Fruit fly (Drosophila melanogaster) whole organism, prepupa: Measurements from ENCODE around the gene CG33160.

Source experiments
- Blimp-1 ChIP-seq: fragments of 200-800 bp; sonication (Bioruptor generic); optimal IDR thresholded peaks from 3 replicates; lab custom pipeline; 2017; ENCODE audit warnings: missing biosample characterization, missing genetic modification characterization, mild to moderate bottlenecking, moderate library complexity, missing genetic modification reagents
- CG10631 ChIP-seq: fragments of 200-800 bp; sonication (Bioruptor generic); optimal IDR thresholded peaks from 2 replicates; lab custom pipeline; 2016; ENCODE audit warnings: missing biosample characterization, missing genetic modification characterization
- CG10669 ChIP-seq: fragments of 200-800 bp; sonication (Bioruptor generic); optimal IDR thresholded peaks from 3 replicates; lab custom pipeline; 2018; ENCODE audit warnings: missing biosample characterization, mild to moderate bottlenecking, missing genetic modification characterization, moderate library complexity
- CG11294 ChIP-seq: fragments of 200-800 bp; sonication (Bioruptor generic); IDR thresholded peaks from 2 replicates; pipeline ENCODE4 v1.3.6; 2022; ENCODE audit warnings: missing biosample characterization, missing genetic modification characterization
- CG11762 ChIP-seq: fragments of 200-800 bp; sonication (Bioruptor generic); optimal IDR thresholded peaks from 3 replicates; lab custom pipeline; 2016; ENCODE audit warnings: missing biosample characterization, missing genetic modification characterization; ENCODE audit not compliant: insufficient read depth
- CG11902 ChIP-seq: fragments of 200-800 bp; sonication (Bioruptor generic); optimal IDR thresholded peaks from 3 replicates; lab custom pipeline; 2016; ENCODE audit warnings: missing biosample characterization, missing genetic modification characterization
- CG15336 ChIP-seq: fragments of 200-800 bp; sonication (Bioruptor generic); IDR thresholded peaks from 2 replicates; pipeline ENCODE4 v1.3.6; 2022; ENCODE audit warnings: missing biosample characterization, missing genetic modification characterization
- CG16779 ChIP-seq: fragments of 200-800 bp; sonication (Bioruptor generic); optimal IDR thresholded peaks from 3 replicates; lab custom pipeline; 2017; ENCODE audit warnings: missing biosample characterization, mild to moderate bottlenecking, missing genetic modification characterization
- CG3032 ChIP-seq: fragments of 200-800 bp; optimal IDR thresholded peaks from 2 replicates; lab custom pipeline; 2019; ENCODE audit warnings: missing biosample characterization, mild to moderate bottlenecking, missing genetic modification characterization, moderate library complexity
- CG31627 ChIP-seq: fragments of 200-800 bp; sonication (Bioruptor generic); optimal IDR thresholded peaks from 3 replicates; lab custom pipeline; 2016; ENCODE audit warnings: missing biosample characterization, missing genetic modification characterization
- CG32006 ChIP-seq: fragments of 200-800 bp; sonication (Bioruptor generic); optimal IDR thresholded peaks from 3 replicates; lab custom pipeline; 2017; ENCODE audit warnings: missing biosample characterization, mild to moderate bottlenecking, missing genetic modification characterization
- CG34406 ChIP-seq: fragments of 200-800 bp; sonication (Bioruptor generic); optimal IDR thresholded peaks from 3 replicates; lab custom pipeline; 2016; ENCODE audit warnings: missing biosample characterization, missing genetic modification characterization
- CG3919 ChIP-seq: fragments of 200-800 bp; sonication (Bioruptor generic); optimal IDR thresholded peaks from 3 replicates; lab custom pipeline; 2016; ENCODE audit warnings: missing biosample characterization, missing genetic modification characterization
- CG4318 ChIP-seq: fragments of 200-800 bp; sonication (Bioruptor generic); optimal IDR thresholded peaks from 3 replicates; lab custom pipeline; 2017; ENCODE audit warnings: missing biosample characterization, mild to moderate bottlenecking, missing genetic modification characterization
- CG6163 ChIP-seq: fragments of 200-800 bp; sonication (Bioruptor generic); IDR thresholded peaks from 3 replicates; pipeline ENCODE4 v1.3.6; 2022; ENCODE audit warnings: missing biosample characterization, missing genetic modification characterization
- CG6276 ChIP-seq: fragments of 200-800 bp; sonication (Bioruptor generic); optimal IDR thresholded peaks from 2 replicates; lab custom pipeline; 2017; ENCODE audit warnings: missing biosample characterization, mild to moderate bottlenecking, missing genetic modification characterization
- CG6792 ChIP-seq: fragments of 200-800 bp; sonication (Bioruptor generic); optimal IDR thresholded peaks from 3 replicates; lab custom pipeline; 2016; ENCODE audit warnings: missing biosample characterization, missing genetic modification characterization
- CG6808 ChIP-seq: fragments of 200-800 bp; sonication (Bioruptor generic); optimal IDR thresholded peaks from 3 replicates; lab custom pipeline; 2017; ENCODE audit warnings: missing biosample characterization, missing genetic modification characterization, mild to moderate bottlenecking, moderate library complexity, missing genetic modification reagents
- CG6854 ChIP-seq: fragments of 200-800 bp; sonication (Bioruptor generic); optimal IDR thresholded peaks from 2 replicates; lab custom pipeline; 2017; ENCODE audit warnings: missing biosample characterization, mild to moderate bottlenecking, missing genetic modification characterization
- CG7368 ChIP-seq: fragments of 200-800 bp; sonication (Bioruptor generic); optimal IDR thresholded peaks from 3 replicates; lab custom pipeline; 2016; ENCODE audit warnings: missing biosample characterization, missing genetic modification characterization
- CG8119 ChIP-seq: fragments of 200-800 bp; sonication (Bioruptor generic); IDR thresholded peaks from 3 replicates; pipeline ENCODE4 v1.3.6; 2022; ENCODE audit warnings: missing biosample characterization, missing genetic modification characterization
- CG8319 ChIP-seq: fragments of 200-800 bp; sonication (Bioruptor generic); optimal IDR thresholded peaks from 3 replicates; lab custom pipeline; 2016; ENCODE audit warnings: missing biosample characterization, missing genetic modification characterization
- CG9139 ChIP-seq: fragments of 200-800 bp; sonication (Bioruptor generic); optimal IDR thresholded peaks from 3 replicates; lab custom pipeline; 2017; ENCODE audit warnings: missing biosample characterization, mild to moderate bottlenecking, missing genetic modification characterization
- Eip75B ChIP-seq: fragments of 200-800 bp; sonication (Bioruptor generic); optimal IDR thresholded peaks from 3 replicates; lab custom pipeline; 2016; ENCODE audit warnings: missing biosample characterization, missing genetic modification characterization
- Eip78C ChIP-seq: fragments of 200-800 bp; sonication (Bioruptor generic); peaks from one replicate; lab custom pipeline; 2016; ENCODE audit warnings: missing biosample characterization, missing genetic modification characterization
- Eip93F ChIP-seq: fragments of 200-800 bp; sonication (Bioruptor generic); optimal IDR thresholded peaks from 2 replicates; lab custom pipeline; 2016; ENCODE audit warnings: missing biosample characterization, mild to moderate bottlenecking, missing genetic modification characterization
- Ets21C ChIP-seq: fragments of 200-800 bp; sonication (Bioruptor generic); optimal IDR thresholded peaks from 3 replicates; lab custom pipeline; 2016; ENCODE audit warnings: missing biosample characterization, missing genetic modification characterization
- Ets96B ChIP-seq: fragments of 200-800 bp; optimal IDR thresholded peaks from 2 replicates; lab custom pipeline; 2019; ENCODE audit warnings: missing biosample characterization, mild to moderate bottlenecking, missing genetic modification characterization, moderate library complexity
- Gug ChIP-seq: fragments of 200-800 bp; sonication (Bioruptor generic); IDR thresholded peaks from 2 replicates; pipeline ENCODE4 v1.3.6; 2022; ENCODE audit warnings: missing biosample characterization, missing genetic modification characterization
- Hr38 ChIP-seq: sonication (Bioruptor generic); optimal IDR thresholded peaks from 2 replicates; lab custom pipeline; 2016; ENCODE audit warnings: missing biosample characterization, missing genetic modification characterization
- Hr39 ChIP-seq: fragments of 200-800 bp; sonication (Bioruptor generic); optimal IDR thresholded peaks from 2 replicates; lab custom pipeline; 2016; ENCODE audit warnings: missing biosample characterization, missing genetic modification characterization
- Hr4 ChIP-seq: fragments of 200-800 bp; sonication (Bioruptor generic); optimal IDR thresholded peaks from 3 replicates; lab custom pipeline; 2016; ENCODE audit warnings: missing biosample characterization, missing genetic modification characterization
- Lpt ChIP-seq: fragments of 200-800 bp; sonication (Bioruptor generic); optimal IDR thresholded peaks from 3 replicates; lab custom pipeline; 2016; ENCODE audit warnings: missing biosample characterization, missing genetic modification characterization
- Met ChIP-seq: fragments of 200-800 bp; sonication (Bioruptor generic); optimal IDR thresholded peaks from 3 replicates; lab custom pipeline; 2016; ENCODE audit warnings: missing biosample characterization, missing genetic modification characterization
- OdsH ChIP-seq: fragments of 200-800 bp; sonication (Bioruptor generic); optimal IDR thresholded peaks from 3 replicates; lab custom pipeline; 2016; ENCODE audit warnings: missing biosample characterization, missing genetic modification characterization
- Smox ChIP-seq: fragments of 200-800 bp; sonication (Bioruptor generic); optimal IDR thresholded peaks from 3 replicates; lab custom pipeline; 2016; ENCODE audit warnings: missing biosample characterization, missing genetic modification characterization
- Sox102F ChIP-seq: fragments of 200-800 bp; sonication (Bioruptor generic); optimal IDR thresholded peaks from 2 replicates; lab custom pipeline; 2016; ENCODE audit warnings: missing biosample characterization, mild to moderate bottlenecking, missing genetic modification characterization
- Sox15 ChIP-seq: fragments of 200-800 bp; sonication (Bioruptor generic); optimal IDR thresholded peaks from 3 replicates; lab custom pipeline; 2016; ENCODE audit warnings: missing biosample characterization, missing genetic modification characterization
- achi ChIP-seq: fragments of 200-800 bp; sonication (Bioruptor generic); optimal IDR thresholded peaks from 3 replicates; lab custom pipeline; 2016; ENCODE audit warnings: missing biosample characterization, missing genetic modification characterization
- acj6 ChIP-seq: fragments of 200-800 bp; sonication (Bioruptor generic); optimal IDR thresholded peaks from 3 replicates; lab custom pipeline; 2016; ENCODE audit warnings: missing biosample characterization, missing genetic modification characterization
- cyc ChIP-seq: fragments of 200-800 bp; sonication (Bioruptor generic); optimal IDR thresholded peaks from 3 replicates; lab custom pipeline; 2016; ENCODE audit warnings: missing biosample characterization, missing genetic modification characterization
- dac ChIP-seq: fragments of 200-800 bp; sonication (Bioruptor generic); optimal IDR thresholded peaks from 2 replicates; lab custom pipeline; 2017; ENCODE audit warnings: missing biosample characterization, mild to moderate bottlenecking, missing genetic modification characterization
- eg ChIP-seq: fragments of 200-800 bp; sonication (Bioruptor generic); IDR thresholded peaks from 3 replicates; pipeline ENCODE4 v1.3.6; 2022; ENCODE audit warnings: missing biosample characterization, missing genetic modification characterization
- fd59A ChIP-seq: fragments of 200-800 bp; sonication (Bioruptor generic); optimal IDR thresholded peaks from 2 replicates; lab custom pipeline; 2017; ENCODE audit warnings: missing biosample characterization, mild to moderate bottlenecking, missing genetic modification characterization, missing genetic modification reagents
- fd85E ChIP-seq: fragments of 200-800 bp; sonication (Bioruptor generic); optimal IDR thresholded peaks from 3 replicates; lab custom pipeline; 2016; ENCODE audit warnings: missing biosample characterization, missing genetic modification characterization
- fkh ChIP-seq: fragments of 200-800 bp; sonication (Bioruptor generic); optimal IDR thresholded peaks from 3 replicates; lab custom pipeline; 2017; ENCODE audit warnings: missing biosample characterization, mild to moderate bottlenecking, missing genetic modification characterization, moderate library complexity
- lz ChIP-seq: fragments of 200-800 bp; sonication (Bioruptor generic); optimal IDR thresholded peaks from 3 replicates; lab custom pipeline; 2016; ENCODE audit warnings: missing biosample characterization, missing genetic modification characterization
- net ChIP-seq: fragments of 200-800 bp; sonication (Bioruptor generic); optimal IDR thresholded peaks from 3 replicates; lab custom pipeline; 2016; ENCODE audit warnings: missing biosample characterization, missing genetic modification characterization
- salr ChIP-seq, 2 experiments: fragments of 200-800 bp; sonication (Bioruptor generic); optimal IDR thresholded peaks; 3 replicates each; lab custom pipeline; 2016 to 2018; ENCODE audit warnings: missing biosample characterization in 2 of 2, missing genetic modification characterization in 2 of 2, mild to moderate bottlenecking in 1 of 2
- spab ChIP-seq: fragments of 200-800 bp; sonication (Bioruptor generic); optimal IDR thresholded peaks from 2 replicates; lab custom pipeline; 2017; ENCODE audit warnings: missing biosample characterization, mild to moderate bottlenecking, missing genetic modification characterization, missing genetic modification reagents
- ss ChIP-seq, 2 experiments: fragments of 200-800 bp; sonication (Bioruptor generic); optimal IDR thresholded peaks; 2 replicates in 1 of 2; 3 replicates in 1 of 2; lab custom pipeline; 2017 to 2018; ENCODE audit warnings: mild to moderate bottlenecking in 2 of 2, missing biosample characterization in 2 of 2, missing genetic modification characterization in 2 of 2, moderate library complexity in 1 of 2
- svp ChIP-seq: fragments of 200-800 bp; sonication (Bioruptor generic); peaks from one replicate; lab custom pipeline; 2016; ENCODE audit warnings: missing biosample characterization, missing genetic modification characterization
- vri ChIP-seq: fragments of 200-800 bp; sonication (Bioruptor generic); optimal IDR thresholded peaks from 3 replicates; lab custom pipeline; 2016; ENCODE audit warnings: missing biosample characterization, mild to moderate bottlenecking, missing genetic modification characterization

Gene CG33160

DNA sequence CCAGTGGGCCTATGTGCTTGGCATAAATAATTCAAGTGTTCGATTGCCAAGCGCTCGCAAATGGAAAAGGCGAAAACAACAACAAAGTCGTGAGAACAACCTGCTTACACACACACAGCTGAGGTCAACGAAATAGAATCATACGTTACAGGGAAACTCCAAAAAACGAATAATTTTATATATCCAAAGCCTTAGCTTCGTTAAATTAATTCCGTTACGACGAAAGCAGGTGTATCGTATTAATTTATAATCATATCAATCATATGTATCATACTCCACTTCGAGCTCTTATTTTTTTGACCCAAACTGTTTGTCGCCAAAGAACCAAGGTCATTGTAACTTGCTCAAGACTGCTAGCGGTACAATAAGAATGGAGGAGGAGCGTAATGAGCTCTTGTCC, 26.7 kb downstream of the CG33160 start:
- TF ChIP-seq CG8119 (peak; percentile 84), CG6276 (GFP tag; lab: Kevin White, UChicago) (no peak), Eip75B (GFP tag; lab: Kevin White, UChicago) (peak; percentile 96), Ets96B (tag; lab: Kevin White, UChicago) (peak; percentile 95), net (peak; percentile 87), CG8319 (peak; percentile 85), dac (GFP tag; lab: Kevin White, UChicago) (peak; percentile 35), spab (GFP tag; lab: Kevin White, UChicago) (peak; percentile 92), CG3919 (GFP tag; lab: Kevin White, UChicago) (peak; percentile 94), OdsH (GFP tag; lab: Kevin White, UChicago) (no peak), CG11294 (GFP tag; lab: Robert Waterston, UW) (peak; percentile 78), ss (GFP tag; optimal IDR thresholded peaks at IDR 0.05; lab: Kevin White, UChicago) (peak in 1 of 2 experiments; percentile 89), CG3032 (tag; lab: Kevin White, UChicago) (peak; percentile 91), CG4318 (GFP tag; lab: Kevin White, UChicago) (no peak), acj6 (GFP tag; lab: Kevin White, UChicago) (peak; percentile 89), CG32006 (peak; percentile 85), Sox15 (GFP tag; lab: Kevin White, UChicago) (peak; percentile 77), fd59A (peak; percentile 85), CG9139 (GFP tag; lab: Kevin White, UChicago) (peak; percentile 86), CG6163 (GFP tag; lab: Robert Waterston, UW) (peak; percentile 96), Hr4 (GFP tag; lab: Kevin White, UChicago) (peak; percentile 75), Smox (GFP tag; lab: Kevin White, UChicago) (no peak), CG34406 (GFP tag; lab: Kevin White, UChicago) (peak; percentile 89), Ets21C (peak; percentile 88), lz (GFP tag; lab: Kevin White, UChicago) (peak; percentile 93), CG6808 (GFP tag; lab: Kevin White, UChicago) (peak; percentile 91), eg (GFP tag; lab: Robert Waterston, UW) (peak; percentile 95), CG31627 (peak; percentile 91), Blimp-1 (GFP tag; lab: Kevin White, UChicago) (peak; percentile 76), CG16779 (peak; percentile 82), CG10669 (GFP tag; lab: Kevin White, UChicago) (peak; percentile 93), Met (GFP tag; lab: Kevin White, UChicago) (peak; percentile 93), CG6792 (peak; percentile 93), salr (GFP tag; optimal IDR thresholded peaks at IDR 0.05; lab: Kevin White, UChicago) (peak in 1 of 2 experiments; percentile 84), Gug (GFP tag; lab: Robert Waterston, UW) (peak; percentile 86), Hr39 (peak; percentile 95), Hr38 (no peak), CG7368 (GFP tag; lab: Kevin White, UChicago) (peak; percentile 88), CG10631 (GFP tag; lab: Kevin White, UChicago) (no peak), CG11902 (GFP tag; lab: Kevin White, UChicago) (peak; percentile 83), CG15336 (GFP tag; lab: Robert Waterston, UW) (peak; percentile 88), Eip93F (GFP tag; lab: Kevin White, UChicago) (peak; percentile 86), achi (GFP tag; lab: Kevin White, UChicago) (no peak), Lpt (peak; percentile 76), vri (GFP tag; lab: Kevin White, UChicago) (no peak), fd85E (peak; percentile 67), svp (GFP tag; lab: Kevin White, UChicago) (no peak), cyc (GFP tag; lab: Kevin White, UChicago) (peak; percentile 93), Sox102F (GFP tag; lab: Kevin White, UChicago) (no peak), fkh (GFP tag; lab: Kevin White, UChicago) (no peak), CG6854 (GFP tag; lab: Kevin White, UChicago) (peak; percentile 89), Eip78C (peak; percentile 98), CG11762 (GFP tag; lab: Kevin White, UChicago) (peak; percentile 83)
